Worm (Caenorhabditis elegans) whole organism, midembryonic: ENCODE results near the gene F07G11.4.

Source experiments
- T22C8.4 ChIP-seq: fragments of 200-800 bp; sonication (Bioruptor generic); IDR thresholded peaks from 2 replicates; pipeline ENCODE4 v1.3.6; 2022; ENCODE audit warnings: missing genetic modification characterization, missing compliant biosample characterization
- cog-1 ChIP-seq: sonication (generic microtip); optimal IDR thresholded peaks from 2 replicates; lab custom pipeline; 2016; ENCODE audit warnings: missing genetic modification characterization, missing compliant biosample characterization
- med-1 ChIP-seq: sonication (generic microtip); optimal IDR thresholded peaks from 2 replicates; lab custom pipeline; 2017; ENCODE audit warnings: missing genetic modification characterization, mild to moderate bottlenecking, missing compliant biosample characterization, antibody characterized with exemption, missing genetic modification reagents; ENCODE audit not compliant: insufficient read depth
- ref-1 ChIP-seq: fragments of 200-800 bp; sonication (Bioruptor generic); conservative IDR thresholded peaks from 2 replicates; pipeline ENCODE4 v1.3.6; 2022; ENCODE audit warnings: missing genetic modification reagents, missing genetic modification characterization, missing compliant biosample characterization
- ztf-23 ChIP-seq: fragments of 200-800 bp; sonication (Bioruptor generic); IDR thresholded peaks from 2 replicates; pipeline ENCODE4 v1.3.6; 2022; ENCODE audit warnings: missing genetic modification reagents, missing genetic modification characterization, missing compliant biosample characterization

ce11 chrV:7274992-7275391, 20.2 kb downstream of the F07G11.4 start, which contains the start of gene C13A2.10:
- TF ChIP-seq med-1 (GFP tag; lab: Kevin White, UChicago) (no peak), ztf-23 (GFP tag; lab: Robert Waterston, UW) (no peak), T22C8.4 (GFP tag; lab: Robert Waterston, UW) (no peak), cog-1 (tag; lab: Kevin White, UChicago) (no peak), ref-1 (GFP tag; lab: Robert Waterston, UW) (no peak)
